Worm (Caenorhabditis elegans): ENCODE results near the gene sre-11.

- TF ChIP-seq aly-2 (tag; optimal IDR thresholded peaks at IDR 0.05) = no peak
- no peak for TF ChIP-seq nhr-28 (tag; optimal IDR thresholded peaks at IDR 0.05)
- TF ChIP-seq ceh-28 (tag; optimal IDR thresholded peaks at IDR 0.05) = no peak
- TF ChIP-seq snpc-4 (tag; optimal IDR thresholded peaks at IDR 0.05) = no peak
- no peak for TF ChIP-seq zag-1 (tag; optimal IDR thresholded peaks at IDR 0.05)
- no peak for TF ChIP-seq mdl-1 (tag; optimal IDR thresholded peaks at IDR 0.05)
- no peak for TF ChIP-seq nhr-12 (tag; optimal IDR thresholded peaks at IDR 0.05)
- no peak for TF ChIP-seq tbx-2 (tag; optimal IDR thresholded peaks at IDR 0.05)
- no peak for TF ChIP-seq pqm-1 (tag; optimal IDR thresholded peaks at IDR 0.05)
Measured at ce11 chrV:7675904-7676303, 7.9 kb downstream of the sre-11 start, which contains the start of gene C12D5.3.

All from whole organism, L3 larva.